Worm (Caenorhabditis elegans) whole organism, L1 larva: ENCODE data around the gene ZC373.2.

Source experiments
- C04F5.9 ChIP-seq: sonication (generic microtip); optimal IDR thresholded peaks from 2 replicates; lab custom pipeline; 2016; ENCODE audit warnings: missing genetic modification characterization, missing compliant biosample characterization
- aly-2 ChIP-seq: fragments of 150-350 bp; optimal IDR thresholded peaks from 2 replicates; lab custom pipeline; 2014; ENCODE audit warnings: missing biosample characterization, missing genetic modification characterization
- ama-1 ChIP-seq: fragments of 150-350 bp; optimal IDR thresholded peaks from 2 replicates; lab custom pipeline; 2014
- ceh-8 ChIP-seq: fragments of 200-800 bp; sonication (Bioruptor generic); optimal IDR thresholded peaks from 2 replicates; lab custom pipeline; 2018; ENCODE audit warnings: mild to moderate bottlenecking, missing genetic modification characterization, moderate library complexity, missing compliant biosample characterization
- dpl-1 ChIP-seq, 3 experiments: fragments of 150-350 bp in 2 of 3; sonication (generic microtip) in 1 of 3; optimal IDR thresholded peaks; 2 replicates each; lab custom pipeline; 2014 to 2017; ENCODE audit warnings: missing biosample characterization in 3 of 3, missing genetic modification characterization in 3 of 3, missing genetic modification reagents in 3 of 3
- dsc-1 ChIP-seq: sonication (generic microtip); optimal IDR thresholded peaks from 2 replicates; lab custom pipeline; 2016; ENCODE audit warnings: mild to moderate bottlenecking, missing genetic modification characterization, missing compliant biosample characterization
- efl-1 ChIP-seq, 4 experiments: fragments of 150-350 bp; optimal IDR thresholded peaks in 3 of 4; peaks in 1 of 4; 1 replicate in 1 of 4; 2 replicates in 3 of 4; lab custom pipeline; 2014; ENCODE audit warnings: missing biosample characterization in 2 of 4, missing genetic modification characterization in 2 of 4, missing genetic modification reagents in 2 of 4
- egl-13 ChIP-seq: sonication (generic microtip); optimal IDR thresholded peaks from 2 replicates; lab custom pipeline; 2016; ENCODE audit warnings: missing genotype, missing genetic modification reagents, missing genetic modification characterization, missing compliant biosample characterization
- elt-2 ChIP-seq: sonication (generic microtip); optimal IDR thresholded peaks from 2 replicates; lab custom pipeline; 2016; ENCODE audit warnings: missing genetic modification characterization, mild to moderate bottlenecking, inconsistent platforms, missing compliant biosample characterization, missing genetic modification reagents
- ets-5 ChIP-seq: fragments of 200-800 bp; sonication (Bioruptor generic); IDR thresholded peaks from 2 replicates; pipeline ENCODE4 v1.3.6; 2022; ENCODE audit warnings: missing genetic modification characterization, missing compliant biosample characterization
- fkh-4 ChIP-seq: sonication (generic microtip); optimal IDR thresholded peaks from 2 replicates; lab custom pipeline; 2016; ENCODE audit warnings: missing compliant biosample characterization, missing genetic modification characterization, borderline replicate concordance
- fos-1 ChIP-seq: fragments of 150-350 bp; optimal IDR thresholded peaks from 2 replicates; lab custom pipeline; 2014; ENCODE audit warnings: missing biosample characterization, missing genetic modification characterization
- grh-1 ChIP-seq: fragments of 200-800 bp; sonication (Bioruptor generic); IDR thresholded peaks from 2 replicates; pipeline ENCODE4 v1.3.6; 2022; ENCODE audit warnings: missing genetic modification reagents, missing genetic modification characterization, missing compliant biosample characterization
- lin-13 ChIP-seq: fragments of 150-350 bp; optimal IDR thresholded peaks from 2 replicates; lab custom pipeline; 2014; ENCODE audit warnings: missing biosample characterization, missing genetic modification reagents, missing genetic modification characterization
- lin-14 ChIP-seq: fragments of 200-800 bp; sonication (Bioruptor generic); optimal IDR thresholded peaks from 2 replicates; lab custom pipeline; 2018; ENCODE audit warnings: mild to moderate bottlenecking, missing genetic modification characterization, moderate library complexity, missing compliant biosample characterization
- mdl-1 ChIP-seq, 2 experiments: fragments of 150-350 bp; optimal IDR thresholded peaks; 2 replicates each; lab custom pipeline; 2014 to 2017; ENCODE audit warnings: missing biosample characterization in 2 of 2, missing genetic modification characterization in 2 of 2, inconsistent platforms in 1 of 2
- mef-2 ChIP-seq: fragments of 150-350 bp; optimal IDR thresholded peaks from 2 replicates; lab custom pipeline; 2014; ENCODE audit warnings: missing biosample characterization, missing genetic modification characterization
- nhr-11 ChIP-seq: fragments of 150-350 bp; optimal IDR thresholded peaks from 2 replicates; lab custom pipeline; 2014; ENCODE audit warnings: missing biosample characterization, missing genetic modification characterization
- nhr-12 ChIP-seq: sonication (generic microtip); optimal IDR thresholded peaks from 2 replicates; lab custom pipeline; 2017; ENCODE audit warnings: missing biosample characterization, missing genetic modification characterization
- nhr-19 ChIP-seq: fragments of 200-800 bp; sonication (Bioruptor generic); conservative IDR thresholded peaks from 2 replicates; pipeline ENCODE4 v1.3.6; 2022; ENCODE audit warnings: missing genetic modification characterization, missing compliant biosample characterization
- nhr-20 ChIP-seq: sonication (generic microtip); optimal IDR thresholded peaks from 2 replicates; lab custom pipeline; 2016; ENCODE audit warnings: mild to moderate bottlenecking, missing genetic modification characterization, missing compliant biosample characterization
- nhr-47 ChIP-seq: sonication (generic microtip); optimal IDR thresholded peaks from 2 replicates; lab custom pipeline; 2016; ENCODE audit warnings: mild to moderate bottlenecking, missing genetic modification characterization, moderate library complexity, missing compliant biosample characterization
- nhr-76 ChIP-seq: sonication (generic microtip); optimal IDR thresholded peaks from 2 replicates; lab custom pipeline; 2017; ENCODE audit warnings: missing biosample characterization, missing genetic modification characterization
- sox-4 ChIP-seq: sonication (generic microtip); optimal IDR thresholded peaks from 2 replicates; lab custom pipeline; 2016; ENCODE audit warnings: missing genetic modification characterization, missing compliant biosample characterization
- sup-37 ChIP-seq: fragments of 200-800 bp; sonication (Bioruptor generic); optimal IDR thresholded peaks from 2 replicates; lab custom pipeline; 2018; ENCODE audit warnings: mild to moderate bottlenecking, missing genetic modification characterization, missing compliant biosample characterization
- tbx-2 ChIP-seq: sonication (generic microtip); optimal IDR thresholded peaks from 2 replicates; lab custom pipeline; 2016; ENCODE audit warnings: missing genetic modification characterization, missing compliant biosample characterization
- unc-62 ChIP-seq: fragments of 150-350 bp; optimal IDR thresholded peaks from 2 replicates; lab custom pipeline; 2014; ENCODE audit warnings: missing biosample characterization, missing genetic modification reagents, missing genetic modification characterization
- unc-86 ChIP-seq: sonication (generic microtip); optimal IDR thresholded peaks from 2 replicates; lab custom pipeline; 2016; ENCODE audit warnings: missing genetic modification characterization, missing compliant biosample characterization
- unc-98 ChIP-seq: fragments of 200-800 bp; sonication (Bioruptor generic); IDR thresholded peaks from 2 replicates; pipeline ENCODE4 v1.3.6; 2022; ENCODE audit warnings: missing genetic modification characterization, missing compliant biosample characterization

Gene ZC373.2

ce11 chrX:10084050-10084672 is 25.9 kb upstream of the ZC373.2 start, which contains the start of gene W07E11.1 (continued):
- TF ChIP-seq dpl-1 (GFP tag; optimal IDR thresholded peaks at IDR 0.05; lab: Kevin White, UChicago) (no peak), nhr-19 (GFP tag; lab: Robert Waterston, UW) (peak; percentile 44; the same call in 1 of the 2 replicates), fos-1 (no peak), dsc-1 (no peak), nhr-20 (peak; percentile 72), unc-86 (tag; lab: Kevin White, UChicago) (no peak), mef-2 (tag; lab: Kevin White, UChicago) (no peak), egl-13 (tag; lab: Kevin White, UChicago) (no peak), nhr-12 (tag; lab: Kevin White, UChicago) (no peak), efl-1 (optimal IDR thresholded peaks at IDR 0.05; lab: Kevin White, UChicago) (no peak), efl-1 (GFP tag; optimal IDR thresholded peaks at IDR 0.05 in 1 of 2; lab: Kevin White, UChicago) (peak in 1 of 2 experiments; percentile 82)

ce11 chrX:10083272-10083671 is 25.0 kb upstream of the ZC373.2 start:
- no peak for TF ChIP-seq dsc-1
- TF ChIP-seq efl-1 (optimal IDR thresholded peaks at IDR 0.05; lab: Kevin White, UChicago): no peak
- TF ChIP-seq efl-1 (GFP tag; optimal IDR thresholded peaks at IDR 0.05 in 1 of 2; lab: Kevin White, UChicago): peak in 1 of 2 experiments; percentile 7
- no peak for TF ChIP-seq ama-1 (lab: Kevin White, UChicago)

- no peak for TF ChIP-seq grh-1 (GFP tag; lab: Robert Waterston, UW)
- no peak for TF ChIP-seq unc-98
- TF ChIP-seq sox-4 (tag; lab: Kevin White, UChicago): no peak
- no peak for TF ChIP-seq C04F5.9
- no peak for TF ChIP-seq nhr-76
- TF ChIP-seq lin-14 (GFP tag; lab: Kevin White, UChicago): no peak
- no peak for TF ChIP-seq unc-62 (GFP tag; lab: Kevin White, UChicago)
- no peak for TF ChIP-seq nhr-11 (tag; lab: Kevin White, UChicago)
These were observed 22.8 kb upstream of the ZC373.2 start for ce11 chrX:10081077-10081476.

ce11 chrX:10079230-10079629 is 21.0 kb upstream of the ZC373.2 start:
- TF ChIP-seq lin-14 (GFP tag; lab: Kevin White, UChicago) (peak; percentile 18), sox-4 (tag; lab: Kevin White, UChicago) (no peak)

- TF ChIP-seq unc-62 (GFP tag; lab: Kevin White, UChicago) (no peak), aly-2 (tag; lab: Kevin White, UChicago) (peak; percentile 64), sup-37 (no peak), tbx-2 (peak; percentile 11), mdl-1 (tag; optimal IDR thresholded peaks at IDR 0.05; lab: Kevin White, UChicago) (no peak), lin-13 (no peak)
These were observed 20.4 kb upstream of the ZC373.2 start for ce11 chrX:10078637-10079036.

ce11 chrX:10078089-10078488 is 19.9 kb upstream of the ZC373.2 start:
- TF ChIP-seq efl-1 (optimal IDR thresholded peaks at IDR 0.05; lab: Kevin White, UChicago) (no peak), efl-1 (GFP tag; optimal IDR thresholded peaks at IDR 0.05 in 1 of 2; lab: Kevin White, UChicago) (peak in 1 of 2 experiments; percentile 81), aly-2 (tag; lab: Kevin White, UChicago) (no peak), fkh-4 (tag; lab: Kevin White, UChicago) (no peak), ceh-8 (peak; percentile 79)

- TF ChIP-seq tbx-2 (peak; percentile 19), elt-2 (no peak), nhr-76 (no peak), ets-5 (no peak), nhr-47 (no peak), efl-1 (optimal IDR thresholded peaks at IDR 0.05; lab: Kevin White, UChicago) (no peak), efl-1 (GFP tag; optimal IDR thresholded peaks at IDR 0.05 in 1 of 2; lab: Kevin White, UChicago) (peak in 1 of 2 experiments; percentile 39)
These were observed 19.1 kb upstream of the ZC373.2 start, which contains the start of gene col-176 for ce11 chrX:10077297-10077696. Gene col-176 (plus strand): TSS chrX:10077597.
